Worm (Caenorhabditis elegans): ENCODE measurements around the gene adm-4.

The adm-4 gene

ce11 chrX:7781827-7782226 lies 16.3 kb downstream of the adm-4 start:
- TF ChIP-seq C38D4.7 (GFP tag; optimal IDR thresholded peaks at IDR 0.05) = no peak
- no peak for TF ChIP-seq che-1 (tag; optimal IDR thresholded peaks at IDR 0.05)
- TF ChIP-seq F13H6.1 (tag; optimal IDR thresholded peaks at IDR 0.05) = no peak
- no peak for TF ChIP-seq mec-3 (tag; optimal IDR thresholded peaks at IDR 0.05; ENCODE audit: borderline replicate concordance)
- no peak for TF ChIP-seq ets-4 (tag; optimal IDR thresholded peaks at IDR 0.05)
- TF ChIP-seq ttx-3 (tag; optimal IDR thresholded peaks at IDR 0.05) = no peak
- TF ChIP-seq unc-55 (GFP tag; optimal IDR thresholded peaks at IDR 0.05) = no peak
- no peak for TF ChIP-seq fax-1 (tag; optimal IDR thresholded peaks at IDR 0.05)
- TF ChIP-seq pha-2 (tag; optimal IDR thresholded peaks at IDR 0.05) = no peak
- no peak for TF ChIP-seq ceh-24 (tag; optimal IDR thresholded peaks at IDR 0.05)
- no peak for TF ChIP-seq npax-4 (tag; optimal IDR thresholded peaks at IDR 0.05)
- no peak for TF ChIP-seq hlh-15 (tag; optimal IDR thresholded peaks at IDR 0.05)
- no peak for TF ChIP-seq syd-9 (tag; optimal IDR thresholded peaks at IDR 0.05)
- TF ChIP-seq eyg-1 (tag; optimal IDR thresholded peaks at IDR 0.05) = no peak
- no peak for TF ChIP-seq lim-6 (tag; optimal IDR thresholded peaks at IDR 0.05)
- TF ChIP-seq dmd-4 (tag; optimal IDR thresholded peaks at IDR 0.05; ENCODE audit: borderline replicate concordance) = no peak
- no peak for TF ChIP-seq ceh-31 (tag; optimal IDR thresholded peaks at IDR 0.05)
- no peak for TF ChIP-seq gmeb-2 (tag; optimal IDR thresholded peaks at IDR 0.05)
- TF ChIP-seq ceh-34 (tag; optimal IDR thresholded peaks at IDR 0.05) = no peak
- TF ChIP-seq fkh-6 (tag; optimal IDR thresholded peaks at IDR 0.05) = no peak

DNA sequence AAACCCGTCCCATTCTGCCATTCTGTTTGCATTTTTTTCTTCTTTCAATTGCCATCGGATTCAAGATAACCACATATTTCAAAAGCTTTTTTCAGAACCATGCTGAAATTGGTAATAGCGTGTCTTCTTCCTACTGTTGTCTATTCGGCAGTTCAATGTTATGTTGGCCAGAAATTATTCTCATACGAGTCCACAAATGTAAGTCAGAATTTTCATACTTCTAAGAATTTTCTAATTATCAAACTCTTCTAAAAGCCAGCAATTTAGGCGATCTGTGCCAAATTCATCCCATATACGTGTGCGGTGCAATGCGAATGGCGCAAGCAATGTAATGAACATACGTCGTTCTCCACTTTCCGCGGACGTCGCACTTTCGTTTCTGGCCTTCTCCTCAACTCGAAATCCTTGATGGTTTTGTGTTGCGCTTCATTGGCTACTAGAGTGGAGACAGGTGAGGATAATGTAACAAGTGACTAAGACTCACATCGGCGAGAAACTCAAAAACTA lies 18.5 kb downstream of the adm-4 start, which contains the start of gene ZK154.1:
Gene ZK154.1 (plus strand): TSS at position 51 of the 507 bp plus-strand sequence.
- no peak for TF ChIP-seq lin-11 (tag; optimal IDR thresholded peaks at IDR 0.05)
- no peak for TF ChIP-seq nhr-232 (tag; optimal IDR thresholded peaks at IDR 0.05)
- no peak for TF ChIP-seq tbx-2 (tag; optimal IDR thresholded peaks at IDR 0.05)

DNA sequence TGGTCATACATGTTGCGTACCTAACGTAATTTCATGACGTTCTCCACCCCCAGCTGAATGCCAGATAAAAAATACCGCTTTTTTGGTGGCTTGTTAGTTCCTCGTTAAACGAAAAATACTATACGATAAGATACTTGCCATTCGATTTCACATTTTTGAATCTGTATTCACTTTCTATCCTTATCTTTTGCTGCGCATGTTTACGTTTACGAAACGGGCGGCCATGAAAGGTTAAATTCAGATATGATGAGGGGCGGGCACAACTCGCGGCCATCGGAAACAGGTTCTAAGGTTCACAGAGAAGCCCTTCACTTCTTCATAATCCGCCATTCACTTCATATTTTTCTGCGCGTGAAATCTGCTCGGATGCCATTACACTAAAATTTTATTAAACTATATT lies 19.3 kb downstream of the adm-4 start:
- TF ChIP-seq Y22D7AL.16 (tag; optimal IDR thresholded peaks at IDR 0.05) (no peak), hlh-15 (tag; optimal IDR thresholded peaks at IDR 0.05) (no peak), ceh-30 (tag; optimal IDR thresholded peaks at IDR 0.05) (no peak), odd-2 (tag; optimal IDR thresholded peaks at IDR 0.05) (no peak), pag-3 (tag; optimal IDR thresholded peaks at IDR 0.05; ENCODE audit: borderline replicate concordance) (no peak), hlh-30 (tag; optimal IDR thresholded peaks at IDR 0.05; ENCODE audit: insufficient read depth) (no peak), ceh-45 (GFP tag; IDR thresholded peaks at IDR 0.05) (no peak), syd-9 (tag; optimal IDR thresholded peaks at IDR 0.05) (no peak), dve-1 (tag; optimal IDR thresholded peaks at IDR 0.05) (no peak), F13H6.1 (tag; optimal IDR thresholded peaks at IDR 0.05) (no peak), sdc-2 (tag; optimal IDR thresholded peaks at IDR 0.05) (no peak), K02D7.2 (tag; optimal IDR thresholded peaks at IDR 0.05) (no peak), pha-2 (tag; optimal IDR thresholded peaks at IDR 0.05) (no peak), elt-4 (tag; optimal IDR thresholded peaks at IDR 0.05) (no peak), C08G9.2 (tag; optimal IDR thresholded peaks at IDR 0.05) (no peak)

ce11 chrX:7776509-7777001 lies 21.5 kb downstream of the adm-4 start, which contains the start of gene mec-7:
Gene mec-7, minus strand, starts transcription at chrX:7776689.
- TF ChIP-seq unc-55 (GFP tag; optimal IDR thresholded peaks at IDR 0.05) = no peak
- TF ChIP-seq lim-6 (tag; optimal IDR thresholded peaks at IDR 0.05) = no peak
- peak; percentile 28 for TF ChIP-seq ceh-31 (tag; optimal IDR thresholded peaks at IDR 0.05)

DNA sequence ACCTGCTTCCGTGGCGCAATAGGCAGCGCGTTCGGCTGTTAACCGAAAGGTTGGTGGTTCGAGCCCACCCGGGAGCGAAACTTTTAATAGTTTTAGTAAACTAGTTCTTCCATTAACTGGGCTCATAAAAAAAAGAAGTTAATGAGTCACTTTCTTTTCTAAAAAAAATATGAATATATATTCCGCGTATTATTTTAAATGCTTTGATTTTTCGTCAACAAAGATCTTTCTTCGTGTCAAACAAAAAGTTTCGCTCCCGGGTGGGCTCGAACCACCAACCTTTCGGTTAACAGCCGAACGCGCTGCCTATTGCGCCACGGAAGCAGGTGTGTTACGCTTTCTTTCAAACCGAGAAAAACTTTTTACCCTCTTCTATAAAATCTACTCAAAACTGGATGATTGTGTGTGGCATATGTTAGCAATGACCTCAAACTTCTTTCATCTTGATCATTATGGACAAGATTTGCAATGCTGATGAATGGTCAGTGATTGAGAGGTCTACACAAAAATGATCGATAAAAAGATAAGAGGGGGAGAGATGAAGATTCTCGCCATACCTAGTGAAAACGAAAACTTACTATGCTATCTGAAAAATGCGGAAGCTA lies 24.3 kb downstream of the adm-4 start:
- TF ChIP-seq unc-55 (GFP tag; optimal IDR thresholded peaks at IDR 0.05) = no peak
- no peak for TF ChIP-seq ets-4 (tag; optimal IDR thresholded peaks at IDR 0.05)
- TF ChIP-seq hlh-15 (tag; optimal IDR thresholded peaks at IDR 0.05) = no peak
- TF ChIP-seq hlh-30 (tag; optimal IDR thresholded peaks at IDR 0.05; ENCODE audit: insufficient read depth) = no peak
- TF ChIP-seq gmeb-2 (tag; optimal IDR thresholded peaks at IDR 0.05) = no peak
- TF ChIP-seq unc-3 (GFP tag; conservative IDR thresholded peaks at IDR 0.05) = no peak
- no peak for TF ChIP-seq unc-3 (tag; optimal IDR thresholded peaks at IDR 0.05)
- no peak for TF ChIP-seq pha-2 (tag; optimal IDR thresholded peaks at IDR 0.05)
- TF ChIP-seq pqm-1 (tag; optimal IDR thresholded peaks at IDR 0.05) = no peak
- no peak for TF ChIP-seq K09A11.1 (tag; optimal IDR thresholded peaks at IDR 0.05; ENCODE audit: insufficient read depth)
- no peak for TF ChIP-seq unc-86 (tag; optimal IDR thresholded peaks at IDR 0.05)
- TF ChIP-seq ttx-3 (tag; optimal IDR thresholded peaks at IDR 0.05) = no peak
- TF ChIP-seq unc-42 (tag; optimal IDR thresholded peaks at IDR 0.05) = no peak
- TF ChIP-seq elt-4 (tag; optimal IDR thresholded peaks at IDR 0.05) = no peak
- TF ChIP-seq ceh-2 (tag; optimal IDR thresholded peaks at IDR 0.05) = no peak
- no peak for TF ChIP-seq sox-2 (GFP tag; IDR thresholded peaks at IDR 0.05)

All from whole organism, late embryonic.